Worm (Caenorhabditis elegans): ENCODE data around the gene D2089.8.

ce11 chrII:10706038-10706437 lies 43.5 kb upstream of the D2089.8 start:
- TF ChIP-seq aly-1 (tag; optimal IDR thresholded peaks at IDR 0.05) = no peak
- TF ChIP-seq hmg-4 (GFP tag; optimal IDR thresholded peaks at IDR 0.05) = no peak
- TF ChIP-seq ama-1 (optimal IDR thresholded peaks at IDR 0.05) = no peak
- no peak for TF ChIP-seq tbx-37 (GFP tag; conservative IDR thresholded peaks at IDR 0.05)
- TF ChIP-seq ets-7 (tag; optimal IDR thresholded peaks at IDR 0.05) = no peak
- no peak for TF ChIP-seq tra-4 (tag; optimal IDR thresholded peaks at IDR 0.05)
- TF ChIP-seq B0310.2 (tag; optimal IDR thresholded peaks at IDR 0.05) = no peak
- TF ChIP-seq sea-1 (GFP tag; conservative IDR thresholded peaks at IDR 0.05) = no peak
- TF ChIP-seq hmbx-1 (tag; optimal IDR thresholded peaks at IDR 0.05) = no peak
- TF ChIP-seq ceh-13 (GFP tag; optimal IDR thresholded peaks at IDR 0.05) = no peak
- no peak for TF ChIP-seq F13C5.2 (tag; optimal IDR thresholded peaks at IDR 0.05)

Measured in whole organism, early embryonic.